Fruit fly (Drosophila melanogaster): Measurements from ENCODE around the gene Pdha.

DNA sequence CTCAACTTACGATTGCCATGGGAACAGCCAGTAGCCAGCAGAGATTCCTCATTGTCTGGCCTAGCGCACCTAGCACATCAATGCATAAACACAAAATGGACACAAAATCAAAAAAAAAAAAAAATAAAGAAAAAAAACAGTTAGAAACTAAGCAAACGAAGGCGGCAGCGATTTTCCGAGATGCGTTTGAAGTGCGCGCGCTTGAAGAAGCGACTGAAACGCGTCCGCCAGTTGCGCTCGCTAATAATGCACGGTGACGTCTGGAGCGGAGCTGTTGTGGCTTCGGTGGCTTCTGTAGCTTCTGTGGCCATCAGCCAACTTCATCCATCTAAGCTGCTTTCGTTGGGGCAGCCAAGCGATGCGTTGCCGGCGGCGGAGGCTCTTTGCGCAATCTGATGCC is 47.7 kb upstream of the Pdha start, which contains the start of gene CG15473:
- TF ChIP-seq CTCF (optimal IDR thresholded peaks at IDR 0.05) (no peak), CG8478 (optimal IDR thresholded peaks at IDR 0.05) (no peak)
